Fruit fly (Drosophila melanogaster): ENCODE results near the gene CG13887.

CG13887 gene

DNA sequence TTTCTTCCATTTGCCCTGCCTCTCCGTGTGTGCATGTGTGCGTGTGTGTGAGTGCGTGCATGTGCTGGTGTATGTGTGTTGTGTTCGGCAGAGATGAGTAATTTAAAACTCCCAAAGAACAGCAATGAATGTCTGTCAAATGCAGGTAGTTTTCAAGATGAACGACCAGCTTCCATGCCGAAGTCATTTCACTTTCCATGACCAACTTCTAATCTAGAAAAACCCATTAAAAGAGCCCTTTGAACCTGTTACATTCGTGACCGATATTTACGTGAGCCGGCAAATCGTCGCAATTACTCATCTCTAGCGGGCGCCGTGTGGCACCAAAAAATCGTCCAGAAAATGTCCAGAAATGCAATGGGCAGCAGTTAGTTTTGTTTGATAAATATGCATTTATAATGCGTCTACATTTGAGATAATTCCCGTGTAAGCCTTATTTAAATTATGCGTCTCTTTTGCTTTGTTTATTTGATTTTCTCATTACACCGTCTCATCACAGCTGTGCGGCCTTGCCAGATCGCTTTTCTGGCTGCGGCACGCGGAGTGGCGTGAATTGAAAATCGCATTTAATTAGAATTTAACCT lies 34.8 kb downstream of the CG13887 start (continued):
- TF ChIP-seq lola (GFP tag; optimal IDR thresholded peaks at IDR 0.05) (peak in 1 of 3 experiments; percentile 12), CG9609 (GFP tag; optimal IDR thresholded peaks at IDR 0.05) (peak; percentile 50), CG4820 (GFP tag; optimal IDR thresholded peaks at IDR 0.05) (peak; percentile 12), tll (GFP tag; optimal IDR thresholded peaks at IDR 0.05) (peak; percentile 16 to 47), dm (GFP tag; optimal IDR thresholded peaks at IDR 0.05) (peak; percentile 82), MTF-1 (GFP tag; optimal IDR thresholded peaks at IDR 0.05; ENCODE audit: borderline replicate concordance) (no peak), cato (GFP tag; optimal IDR thresholded peaks at IDR 0.05; ENCODE audit: borderline replicate concordance) (peak; percentile 11), CG6272 (GFP tag; IDR thresholded peaks at IDR 0.05) (peak; percentile 57), ara (GFP tag; IDR thresholded peaks at IDR 0.05) (peak; percentile 50; the same call in 1 of the 2 replicates), eyg (GFP tag; optimal IDR thresholded peaks at IDR 0.05) (no peak), Dref (GFP tag; IDR thresholded peaks at IDR 0.05) (peak; percentile 36; the same call in 1 of the 2 replicates), Dip3 (GFP tag; optimal IDR thresholded peaks at IDR 0.05) (peak; percentile 18), Abd-B (GFP tag; optimal IDR thresholded peaks at IDR 0.05) (peak; percentile 62), onecut (GFP tag; IDR thresholded peaks at IDR 0.05) (no peak), CG34224 (GFP tag; IDR thresholded peaks at IDR 0.05; ENCODE audit: partially characterized antibody) (peak; percentile 71), gem (tag; optimal IDR thresholded peaks at IDR 0.05) (peak; percentile 45), CG16813 (GFP tag; IDR thresholded peaks at IDR 0.05; ENCODE audit: partially characterized antibody) (peak; percentile 86), CG9932 (GFP tag; IDR thresholded peaks at IDR 0.05) (peak; percentile 70), Ets65A (GFP tag) (peak; percentile 92), CG3281 (GFP tag; optimal IDR thresholded peaks at IDR 0.05) (peak; percentile 6), CG2129 (GFP tag; IDR thresholded peaks at IDR 0.05; ENCODE audit: partially characterized antibody) (peak; percentile 64), CG8290 (GFP tag; optimal IDR thresholded peaks at IDR 0.05) (peak; percentile 17), CG8290 (tag; optimal IDR thresholded peaks at IDR 0.05) (peak in 1 of 2 experiments; percentile 21), pzg (GFP tag; optimal IDR thresholded peaks at IDR 0.05) (peak; percentile 30), trem (tag; optimal IDR thresholded peaks at IDR 0.05) (peak; percentile 7), dysf (GFP tag; IDR thresholded peaks at IDR 0.05) (peak; percentile 55; the same call in 1 of the 3 replicates), pfk (GFP tag; optimal IDR thresholded peaks at IDR 0.05) (no peak), scrt (GFP tag; optimal IDR thresholded peaks at IDR 0.05) (peak; percentile 80), Atf-2 (GFP tag; optimal IDR thresholded peaks at IDR 0.05) (peak; percentile 47), CG7357 (GFP tag; IDR thresholded peaks at IDR 0.05) (no peak), BEAF-32 (GFP tag; optimal IDR thresholded peaks at IDR 0.05) (peak; percentile 91), CTCF (GFP tag; optimal IDR thresholded peaks at IDR 0.05) (no peak), kay (GFP tag; optimal IDR thresholded peaks at IDR 0.05) (peak; percentile 27), vnd (GFP tag; IDR thresholded peaks at IDR 0.05; ENCODE audit: partially characterized antibody) (peak; percentile 85), CG11247 (GFP tag; IDR thresholded peaks at IDR 0.05) (peak; percentile 29; the same call in 1 of the 2 replicates), sisA (GFP tag; IDR thresholded peaks at IDR 0.05) (peak; percentile 40; the same call in 1 of the 2 replicates), CG17912 (GFP tag; optimal IDR thresholded peaks at IDR 0.05) (peak; percentile 5), CG13424 (tag; optimal IDR thresholded peaks at IDR 0.05) (peak; percentile 44), zen (tag; optimal IDR thresholded peaks at IDR 0.05) (peak; percentile 33), Nf-YA (GFP tag; IDR thresholded peaks at IDR 0.05) (no peak), CG34422 (GFP tag; IDR thresholded peaks at IDR 0.05) (peak; percentile 67), CG1529 (GFP tag; optimal IDR thresholded peaks at IDR 0.05) (no peak), Mes4 (GFP tag; optimal IDR thresholded peaks at IDR 0.05) (peak; percentile 19), Oli (tag; optimal IDR thresholded peaks at IDR 0.05) (peak; percentile 12), Dp (GFP tag; optimal IDR thresholded peaks at IDR 0.05) (peak; percentile 42), pros (GFP tag; optimal IDR thresholded peaks at IDR 0.05) (no peak), Tbp (GFP tag; optimal IDR thresholded peaks at IDR 0.05) (no peak), Fer2 (tag; optimal IDR thresholded peaks at IDR 0.05) (no peak), Rx (GFP tag; IDR thresholded peaks at IDR 0.05) (no peak), pho (GFP tag; optimal IDR thresholded peaks at IDR 0.05) (peak; percentile 47)
